Fruit fly (Drosophila melanogaster): Measurements from ENCODE around the gene CG5776.

DNA sequence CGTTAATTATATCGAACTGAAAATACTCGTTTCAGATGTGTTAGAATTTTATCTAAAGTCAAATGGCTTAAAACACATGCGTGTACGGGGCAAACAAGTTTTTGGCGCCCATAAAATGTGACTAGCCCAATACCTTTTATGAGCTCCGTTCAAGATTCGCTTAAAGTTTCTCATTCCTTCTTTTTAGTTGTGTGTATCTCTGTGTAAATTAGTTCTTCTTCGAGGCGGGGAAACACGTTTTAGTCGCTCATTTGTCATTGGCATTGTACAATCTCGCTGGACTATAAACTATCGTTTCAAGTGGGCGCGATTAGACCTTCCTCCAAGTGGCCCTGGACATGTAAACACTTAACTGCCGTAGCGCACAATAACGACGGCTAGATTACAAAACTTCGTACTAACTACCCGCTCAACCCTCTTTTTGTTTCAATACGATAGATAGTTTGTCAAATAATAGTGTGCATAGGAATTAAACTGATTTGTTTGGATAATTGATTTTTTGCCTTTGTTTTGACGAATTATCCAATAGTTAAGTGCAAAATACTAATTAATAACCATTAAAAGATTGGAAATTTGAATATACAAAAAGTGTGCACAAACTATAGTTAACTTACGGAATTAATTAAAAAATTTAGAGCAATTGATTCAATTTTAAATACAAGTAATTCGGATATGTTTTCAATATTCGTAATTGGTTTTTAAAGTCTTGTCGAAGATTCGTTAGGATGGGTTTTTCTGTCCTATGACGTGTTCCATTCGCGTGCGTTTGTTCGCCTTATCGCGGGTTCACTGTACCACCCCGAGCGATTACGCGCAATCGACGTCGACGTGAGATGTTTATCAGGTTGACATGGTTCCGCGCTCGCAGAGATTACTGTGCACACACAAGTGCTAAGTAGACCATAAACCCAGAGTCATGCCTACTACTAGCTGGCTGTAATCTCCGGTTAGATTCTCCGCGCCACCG is 16.5 kb upstream of the CG5776 start:
- TF ChIP-seq CG8478 (optimal IDR thresholded peaks at IDR 0.05) (no peak), CTCF (optimal IDR thresholded peaks at IDR 0.05) (no peak)
